Fruit fly (Drosophila melanogaster): ENCODE results near the gene sty.

Gene sty

dm6 chr3L:3460402-3461027 lies 35.8 kb upstream of the sty start, which contains the start of gene eIF5B (continued):
- TF ChIP-seq Bteb2 (GFP tag; optimal IDR thresholded peaks at IDR 0.05) (no peak), CG1832 (GFP tag; optimal IDR thresholded peaks at IDR 0.05) (no peak), HLH4C (GFP tag; IDR thresholded peaks at IDR 0.05; ENCODE audit: partially characterized antibody) (no peak), Opbp (GFP tag; IDR thresholded peaks at IDR 0.05; ENCODE audit: partially characterized antibody) (no peak), CG16863 (GFP tag; optimal IDR thresholded peaks at IDR 0.05) (peak; percentile 16)

- TF ChIP-seq gce (GFP tag; IDR thresholded peaks at IDR 0.05) (no peak), fd96Cb (tag; optimal IDR thresholded peaks at IDR 0.05) (no peak), pho (GFP tag; optimal IDR thresholded peaks at IDR 0.05) (no peak), phol (tag; optimal IDR thresholded peaks at IDR 0.05) (peak; percentile 10), zfh1 (GFP tag; IDR thresholded peaks at IDR 0.05) (no peak), Sox100B (GFP tag; optimal IDR thresholded peaks at IDR 0.05) (no peak), Atf3 (GFP tag; optimal IDR thresholded peaks at IDR 0.05) (no peak), CG1832 (GFP tag; optimal IDR thresholded peaks at IDR 0.05) (no peak), CG11247 (GFP tag; IDR thresholded peaks at IDR 0.05) (no peak), CG9876 (GFP tag; optimal IDR thresholded peaks at IDR 0.05) (no peak), Dp (GFP tag; optimal IDR thresholded peaks at IDR 0.05) (peak; percentile 79), CTCF (GFP tag; optimal IDR thresholded peaks at IDR 0.05) (peak; percentile 83), Hsf (GFP tag; optimal IDR thresholded peaks at IDR 0.05) (no peak), CG13894 (tag; optimal IDR thresholded peaks at IDR 0.05) (no peak), row (GFP tag; IDR thresholded peaks at IDR 0.05) (no peak), ind (GFP tag; optimal IDR thresholded peaks at IDR 0.05) (no peak), toy (GFP tag; IDR thresholded peaks at IDR 0.05) (no peak), odd (GFP tag; optimal IDR thresholded peaks at IDR 0.05) (no peak), ssp (GFP tag; IDR thresholded peaks at IDR 0.05) (no peak), CG32772 (GFP tag; IDR thresholded peaks at IDR 0.05) (no peak), mirr (GFP tag; optimal IDR thresholded peaks at IDR 0.05) (no peak), CG34422 (GFP tag; IDR thresholded peaks at IDR 0.05) (no peak), Sry-δ (GFP tag; optimal IDR thresholded peaks at IDR 0.05) (no peak), Ravus (GFP tag; IDR thresholded peaks at IDR 0.05) (no peak), vvl (GFP tag; IDR thresholded peaks at IDR 0.05) (peak; percentile 47), schlank (tag; optimal IDR thresholded peaks at IDR 0.05) (no peak), Ada2b (GFP tag; IDR thresholded peaks at IDR 0.05) (no peak), tll (GFP tag; optimal IDR thresholded peaks at IDR 0.05) (no peak), az2 (GFP tag; optimal IDR thresholded peaks at IDR 0.05) (no peak), CG11085 (GFP tag; IDR thresholded peaks at IDR 0.05) (no peak), Myb (GFP tag; optimal IDR thresholded peaks at IDR 0.05) (no peak), Bdp1 (GFP tag; optimal IDR thresholded peaks at IDR 0.05) (no peak), E2f2 (GFP tag; IDR thresholded peaks at IDR 0.05) (peak; percentile 88), CG16863 (GFP tag; optimal IDR thresholded peaks at IDR 0.05) (no peak), CG7556 (GFP tag; optimal IDR thresholded peaks at IDR 0.05) (no peak), CG12219 (GFP tag; optimal IDR thresholded peaks at IDR 0.05) (no peak), knrl (GFP tag; IDR thresholded peaks at IDR 0.05; ENCODE audit: partially characterized antibody) (no peak)
Observed at dm6 chr3L:3456922-3457321, 32.2 kb upstream of the sty start.
